Fruit fly (Drosophila melanogaster): ENCODE data around the gene stx.

stx gene

dm6 chrX:10784812-10785638 is 40.3 kb upstream of the stx start (continued):
- TF ChIP-seq Gug (GFP tag; IDR thresholded peaks at IDR 0.05) (no peak), Met (GFP tag; optimal IDR thresholded peaks at IDR 0.05) (no peak), Sox102F (GFP tag; optimal IDR thresholded peaks at IDR 0.05) (no peak), CG8319 (GFP tag; optimal IDR thresholded peaks at IDR 0.05) (no peak), topi (GFP tag; optimal IDR thresholded peaks at IDR 0.05) (no peak), CG11902 (GFP tag; optimal IDR thresholded peaks at IDR 0.05) (no peak), lz (GFP tag; optimal IDR thresholded peaks at IDR 0.05) (no peak), fkh (GFP tag; optimal IDR thresholded peaks at IDR 0.05) (no peak), ss (GFP tag; optimal IDR thresholded peaks at IDR 0.05) (no peak)

- TF ChIP-seq CG6792 (GFP tag; optimal IDR thresholded peaks at IDR 0.05) (no peak), OdsH (GFP tag; optimal IDR thresholded peaks at IDR 0.05) (no peak), CG10631 (GFP tag; optimal IDR thresholded peaks at IDR 0.05) (no peak), Hr38 (GFP tag; optimal IDR thresholded peaks at IDR 0.05) (no peak), CG11294 (GFP tag; IDR thresholded peaks at IDR 0.05) (no peak), dac (GFP tag; optimal IDR thresholded peaks at IDR 0.05) (no peak), CG31627 (GFP tag; optimal IDR thresholded peaks at IDR 0.05) (no peak), Met (GFP tag; optimal IDR thresholded peaks at IDR 0.05) (peak; percentile 13), CG16779 (tag; optimal IDR thresholded peaks at IDR 0.05) (no peak), CG6854 (GFP tag; optimal IDR thresholded peaks at IDR 0.05) (peak; percentile 43), CG8632 (GFP tag; optimal IDR thresholded peaks at IDR 0.05) (no peak), Gug (GFP tag; IDR thresholded peaks at IDR 0.05) (no peak), Eip78C (GFP tag) (peak; percentile 77), CG11902 (GFP tag; optimal IDR thresholded peaks at IDR 0.05) (no peak), svp (GFP tag) (peak; percentile 75), CG10669 (GFP tag; optimal IDR thresholded peaks at IDR 0.05) (no peak), CG7368 (GFP tag; optimal IDR thresholded peaks at IDR 0.05) (no peak), Sox15 (GFP tag; optimal IDR thresholded peaks at IDR 0.05) (no peak), Hr39 (GFP tag; optimal IDR thresholded peaks at IDR 0.05) (no peak), CG6276 (GFP tag; optimal IDR thresholded peaks at IDR 0.05) (no peak), CG3032 (tag; optimal IDR thresholded peaks at IDR 0.05) (no peak), eg (GFP tag; IDR thresholded peaks at IDR 0.05) (no peak; the same call in 2 of the 3 replicates), CG6163 (GFP tag; IDR thresholded peaks at IDR 0.05) (peak; percentile 35; the same call in 1 of the 3 replicates), Sox102F (GFP tag; optimal IDR thresholded peaks at IDR 0.05) (peak; percentile 47), CG32006 (GFP tag; optimal IDR thresholded peaks at IDR 0.05) (no peak), Eip93F (GFP tag; optimal IDR thresholded peaks at IDR 0.05) (peak; percentile 29), CG9139 (GFP tag; optimal IDR thresholded peaks at IDR 0.05) (no peak), Hr4 (GFP tag; optimal IDR thresholded peaks at IDR 0.05) (no peak), Eip75B (GFP tag; optimal IDR thresholded peaks at IDR 0.05) (no peak), esn (GFP tag; optimal IDR thresholded peaks at IDR 0.05) (no peak), vri (GFP tag; optimal IDR thresholded peaks at IDR 0.05) (peak; percentile 95), CG11762 (GFP tag; optimal IDR thresholded peaks at IDR 0.05; ENCODE audit: insufficient read depth) (no peak), net (GFP tag; optimal IDR thresholded peaks at IDR 0.05) (no peak), fd59A (GFP tag; optimal IDR thresholded peaks at IDR 0.05) (no peak)
Measured at dm6 chrX:10784330-10784778, 39.6 kb upstream of the stx start.
